Worm (Caenorhabditis elegans) whole organism, L2 larva: ENCODE measurements around the gene C48B4.12.

Source experiments
- ZK546.5 ChIP-seq: sonication (generic microtip); optimal IDR thresholded peaks from 2 replicates; lab custom pipeline; 2017; ENCODE audit warnings: missing biosample characterization, missing genetic modification characterization
- blmp-1 ChIP-seq: sonication (generic microtip); optimal IDR thresholded peaks from 2 replicates; lab custom pipeline; 2017; ENCODE audit warnings: missing genetic modification characterization, mild to moderate bottlenecking, missing compliant biosample characterization, antibody characterized with exemption, moderate library complexity; ENCODE audit not compliant: insufficient read depth
- ceh-16 ChIP-seq: fragments of 150-350 bp; optimal IDR thresholded peaks from 2 replicates; lab custom pipeline; 2014; ENCODE audit warnings: missing biosample characterization, missing genetic modification characterization
- egl-27 ChIP-seq: sonication (generic microtip); optimal IDR thresholded peaks from 3 replicates; lab custom pipeline; 2017; ENCODE audit warnings: missing biosample characterization, missing genetic modification reagents, missing genetic modification characterization
- nhr-23 ChIP-seq: fragments of 150-350 bp; optimal IDR thresholded peaks from 2 replicates; lab custom pipeline; 2014; ENCODE audit warnings: missing biosample characterization, missing genetic modification reagents, missing genetic modification characterization
- sma-9 ChIP-seq, 2 experiments: fragments of 150-350 bp in 1 of 2; sonication (generic microtip) in 1 of 2; optimal IDR thresholded peaks; 2 replicates each; lab custom pipeline; 2014 to 2016; ENCODE audit warnings: missing genetic modification characterization in 2 of 2, mild to moderate bottlenecking in 1 of 2, missing biosample characterization in 1 of 2, missing compliant biosample characterization in 1 of 2, missing genetic modification reagents in 1 of 2, moderate library complexity in 1 of 2

DNA sequence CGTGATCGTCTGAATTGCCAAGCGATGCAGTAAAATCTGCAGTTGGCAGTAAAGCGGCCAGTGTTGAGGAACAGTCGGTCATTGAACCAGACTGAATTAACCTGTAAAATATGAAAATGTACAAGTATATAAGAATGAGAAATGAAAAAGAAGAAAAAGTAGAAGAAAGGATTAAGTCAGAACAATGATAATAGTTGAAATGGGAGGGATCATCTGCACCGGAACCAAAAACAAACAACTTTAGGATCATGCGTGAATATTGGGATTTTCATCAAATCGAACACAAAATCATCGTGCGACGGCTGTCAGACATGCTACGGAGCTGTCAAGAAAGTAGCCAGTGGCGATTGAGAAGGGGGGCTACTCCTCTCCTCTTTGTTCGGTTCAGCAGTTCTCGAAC is 39.9 kb downstream of the C48B4.12 start, which contains the start of gene gei-13:
- TF ChIP-seq blmp-1 (tag; lab: Kevin White, UChicago) (no peak), egl-27 (tag; lab: Kevin White, UChicago) (no peak), ceh-16 (tag; lab: Kevin White, UChicago) (no peak), sma-9 (GFP tag; optimal IDR thresholded peaks at IDR 0.05; lab: Kevin White, UChicago) (no peak), sma-9 (tag; optimal IDR thresholded peaks at IDR 0.05; lab: Kevin White, UChicago) (no peak), nhr-23 (tag; lab: Kevin White, UChicago) (no peak), ZK546.5 (tag; lab: Kevin White, UChicago) (no peak)
